Fruit fly (Drosophila melanogaster) whole organism: ENCODE measurements around the gene CG4306.

ENCODE experiments used
- CG8478 ChIP-seq: fragments of >200 bp; optimal IDR thresholded peaks from 2 replicates; lab custom pipeline; 2018; ENCODE audit warnings: inconsistent platforms
- EcR ChIP-seq, 2 experiments: fragments of >200 bp; optimal IDR thresholded peaks; 2 replicates each; lab custom pipeline; 2017; ENCODE audit warnings: missing biosample characterization in 2 of 2, missing genetic modification characterization in 2 of 2, missing genetic modification reagents in 2 of 2
- psq ChIP-seq: fragments of >200 bp; optimal IDR thresholded peaks from 2 replicates; lab custom pipeline; 2017

dm6 chr3L:18449691-18450090 lies 13.3 kb downstream of the CG4306 start:
- no peak for TF ChIP-seq EcR (GFP tag; optimal IDR thresholded peaks at IDR 0.05; lab: Kevin White, UChicago)
- TF ChIP-seq psq (lab: Kevin White, UChicago) = no peak
- TF ChIP-seq CG8478 (lab: Kevin White, UChicago) = no peak
